Worm (Caenorhabditis elegans) whole organism, L3 larva: ENCODE results near the gene F14F9.6.

Experiments
- egl-27 ChIP-seq: sonication (generic microtip); optimal IDR thresholded peaks from 4 replicates; lab custom pipeline; 2017; ENCODE audit warnings: missing biosample characterization, missing genetic modification reagents, missing genetic modification characterization
- fos-1 ChIP-seq: fragments of 150-350 bp; optimal IDR thresholded peaks from 2 replicates; lab custom pipeline; 2014; ENCODE audit warnings: missing biosample characterization, missing genetic modification characterization
- jun-1 ChIP-seq: fragments of 150-350 bp; optimal IDR thresholded peaks from 2 replicates; lab custom pipeline; 2014; ENCODE audit warnings: missing biosample characterization, missing genetic modification reagents, missing genetic modification characterization
- snpc-4 ChIP-seq: fragments of 150-350 bp; optimal IDR thresholded peaks from 2 replicates; lab custom pipeline; 2014; ENCODE audit warnings: missing biosample characterization, missing genetic modification characterization
- zag-1 ChIP-seq: fragments of 150-350 bp; optimal IDR thresholded peaks from 2 replicates; lab custom pipeline; 2014; ENCODE audit warnings: missing biosample characterization, missing genetic modification characterization

DNA sequence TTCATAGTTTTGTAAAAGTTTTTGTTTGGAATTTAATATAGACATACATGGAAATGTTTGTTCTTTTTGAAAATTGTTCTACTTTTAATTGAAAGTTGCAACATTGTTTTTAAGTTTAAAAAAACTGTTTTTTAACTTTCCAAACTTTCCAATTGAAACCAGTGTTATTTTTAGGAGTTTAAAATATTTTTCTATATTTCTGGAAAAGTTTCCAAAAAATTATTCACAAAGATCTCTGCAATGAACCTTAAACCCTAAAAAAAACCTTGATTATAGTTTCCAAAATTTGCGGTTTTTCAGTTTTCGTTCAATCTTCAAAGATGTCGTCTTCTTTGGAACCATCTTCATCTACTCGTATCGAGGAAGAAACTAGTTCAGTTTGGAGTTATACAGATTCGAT lies 13.9 kb downstream of the F14F9.6 start, which contains the start of gene F14F9.4:
- no peak for TF ChIP-seq snpc-4 (tag; lab: Kevin White, UChicago)
- TF ChIP-seq zag-1 (tag; lab: Kevin White, UChicago), result no peak
- TF ChIP-seq jun-1 (tag; lab: Kevin White, UChicago), result no peak
- no peak for TF ChIP-seq fos-1 (tag; lab: Kevin White, UChicago)
- TF ChIP-seq egl-27 (tag; lab: Kevin White, UChicago), result no peak
